Worm (Caenorhabditis elegans) whole organism, L3 larva: Measurements from ENCODE around the gene fbxa-120.

ENCODE experiments used
- ZK546.5 ChIP-seq: sonication (generic microtip); optimal IDR thresholded peaks from 2 replicates; lab custom pipeline; 2017; ENCODE audit warnings: missing biosample characterization, missing genetic modification characterization
- ama-1 ChIP-seq: fragments of 150-350 bp; optimal IDR thresholded peaks from 2 replicates; lab custom pipeline; 2018
- ceh-16 ChIP-seq: sonication (generic microtip); optimal IDR thresholded peaks from 2 replicates; lab custom pipeline; 2017; ENCODE audit warnings: missing biosample characterization, missing genetic modification characterization
- ceh-28 ChIP-seq: fragments of 150-350 bp; optimal IDR thresholded peaks from 2 replicates; lab custom pipeline; 2014; ENCODE audit warnings: missing biosample characterization, missing genetic modification reagents, missing genetic modification characterization
- ceh-82 ChIP-seq: fragments of 150-350 bp; optimal IDR thresholded peaks from 2 replicates; lab custom pipeline; 2014; ENCODE audit warnings: missing biosample characterization, missing genetic modification characterization
- ceh-9 ChIP-seq: sonication (generic microtip); optimal IDR thresholded peaks from 2 replicates; lab custom pipeline; 2018; ENCODE audit warnings: missing biosample characterization, missing genetic modification characterization
- daf-12 ChIP-seq: fragments of 150-350 bp; optimal IDR thresholded peaks from 2 replicates; lab custom pipeline; 2014; ENCODE audit warnings: missing biosample characterization, missing genetic modification reagents, missing genetic modification characterization
- egl-27 ChIP-seq: sonication (generic microtip); optimal IDR thresholded peaks from 4 replicates; lab custom pipeline; 2017; ENCODE audit warnings: missing biosample characterization, missing genetic modification reagents, missing genetic modification characterization
- egl-5 ChIP-seq: fragments of 150-350 bp; optimal IDR thresholded peaks from 2 replicates; lab custom pipeline; 2017; ENCODE audit warnings: missing biosample characterization, missing genetic modification reagents, missing genetic modification characterization, inconsistent platforms
- elt-1 ChIP-seq: fragments of 150-350 bp; optimal IDR thresholded peaks from 2 replicates; lab custom pipeline; 2014; ENCODE audit warnings: missing biosample characterization, missing genetic modification characterization
- elt-2 ChIP-seq: sonication (generic microtip); optimal IDR thresholded peaks from 2 replicates; lab custom pipeline; 2016; ENCODE audit warnings: missing genetic modification reagents, mild to moderate bottlenecking, missing genetic modification characterization, missing compliant biosample characterization
- eor-1 ChIP-seq, 2 experiments: fragments of 150-350 bp; optimal IDR thresholded peaks; 2 replicates each; lab custom pipeline; 2014 to 2018; ENCODE audit warnings: missing biosample characterization in 2 of 2, missing genetic modification characterization in 2 of 2
- fkh-10 ChIP-seq: sonication (generic microtip); optimal IDR thresholded peaks from 2 replicates; lab custom pipeline; 2017; ENCODE audit warnings: missing biosample characterization, missing genetic modification reagents, missing genetic modification characterization
- fkh-2 ChIP-seq: fragments of 150-350 bp; optimal IDR thresholded peaks from 2 replicates; lab custom pipeline; 2014; ENCODE audit warnings: missing biosample characterization, missing genetic modification reagents, missing genetic modification characterization
- fos-1 ChIP-seq: fragments of 150-350 bp; optimal IDR thresholded peaks from 2 replicates; lab custom pipeline; 2014; ENCODE audit warnings: missing biosample characterization, missing genetic modification characterization
- lin-39 ChIP-seq: fragments of 150-350 bp; optimal IDR thresholded peaks from 2 replicates; lab custom pipeline; 2018; ENCODE audit warnings: missing biosample characterization, missing genetic modification reagents, missing genetic modification characterization
- lsy-12 ChIP-seq: sonication (generic microtip); optimal IDR thresholded peaks from 2 replicates; lab custom pipeline; 2016; ENCODE audit warnings: mild to moderate bottlenecking, missing genetic modification characterization, missing compliant biosample characterization
- mdl-1 ChIP-seq: fragments of 150-350 bp; optimal IDR thresholded peaks from 2 replicates; lab custom pipeline; 2014; ENCODE audit warnings: missing biosample characterization, missing genetic modification characterization
- mml-1 ChIP-seq: fragments of 150-350 bp; sonication (generic microtip); optimal IDR thresholded peaks from 3 replicates; lab custom pipeline; 2014; ENCODE audit warnings: missing biosample characterization, missing genetic modification characterization
- nfya-1 ChIP-seq: sonication (generic microtip); optimal IDR thresholded peaks from 2 replicates; lab custom pipeline; 2017; ENCODE audit warnings: missing genetic modification characterization, mild to moderate bottlenecking, missing compliant biosample characterization, antibody characterized with exemption, moderate library complexity; ENCODE audit not compliant: insufficient read depth
- nhr-11 ChIP-seq: fragments of 150-350 bp; optimal IDR thresholded peaks from 2 replicates; lab custom pipeline; 2014; ENCODE audit warnings: missing biosample characterization, missing genetic modification characterization
- nhr-23 ChIP-seq: fragments of 150-350 bp; optimal IDR thresholded peaks from 2 replicates; lab custom pipeline; 2014; ENCODE audit warnings: missing biosample characterization, missing genetic modification reagents, missing genetic modification characterization
- nhr-237 ChIP-seq: fragments of 150-350 bp; optimal IDR thresholded peaks from 2 replicates; lab custom pipeline; 2014; ENCODE audit warnings: missing biosample characterization, missing genetic modification characterization
- nhr-67 ChIP-seq: fragments of 150-350 bp; optimal IDR thresholded peaks from 2 replicates; lab custom pipeline; 2014; ENCODE audit warnings: missing biosample characterization, missing genetic modification characterization
- nhr-76 ChIP-seq: fragments of 150-350 bp; sonication (generic microtip); optimal IDR thresholded peaks from 5 replicates; lab custom pipeline; 2014; ENCODE audit warnings: missing biosample characterization, missing genetic modification characterization
- nhr-77 ChIP-seq: fragments of 150-350 bp; optimal IDR thresholded peaks from 2 replicates; lab custom pipeline; 2014; ENCODE audit warnings: missing biosample characterization, missing genetic modification characterization
- pha-4 ChIP-seq: fragments of 150-350 bp; optimal IDR thresholded peaks from 2 replicates; lab custom pipeline; 2014; ENCODE audit warnings: missing biosample characterization, missing genetic modification reagents, missing genetic modification characterization
- pqm-1 ChIP-seq: fragments of 150-350 bp; optimal IDR thresholded peaks from 2 replicates; lab custom pipeline; 2017; ENCODE audit warnings: missing biosample characterization, missing genetic modification characterization, inconsistent platforms
- sea-2 ChIP-seq: fragments of 150-350 bp; sonication (generic microtip); optimal IDR thresholded peaks from 4 replicates; lab custom pipeline; 2014; ENCODE audit warnings: missing biosample characterization, missing genetic modification reagents, missing genetic modification characterization
- skn-1 ChIP-seq: fragments of 150-350 bp; optimal IDR thresholded peaks from 2 replicates; lab custom pipeline; 2014; ENCODE audit warnings: missing biosample characterization, missing genetic modification characterization
- snpc-4 ChIP-seq: fragments of 150-350 bp; optimal IDR thresholded peaks from 2 replicates; lab custom pipeline; 2014; ENCODE audit warnings: missing biosample characterization, missing genetic modification characterization
- tbx-2 ChIP-seq: sonication (generic microtip); optimal IDR thresholded peaks from 2 replicates; lab custom pipeline; 2016; ENCODE audit warnings: mild to moderate bottlenecking, missing genetic modification characterization, missing compliant biosample characterization
- unc-39 ChIP-seq: sonication (generic microtip); optimal IDR thresholded peaks from 4 replicates; lab custom pipeline; 2017; ENCODE audit warnings: missing biosample characterization, missing genetic modification characterization
- zag-1 ChIP-seq: fragments of 150-350 bp; optimal IDR thresholded peaks from 2 replicates; lab custom pipeline; 2014; ENCODE audit warnings: missing biosample characterization, missing genetic modification characterization
- ztf-11 ChIP-seq: fragments of 150-350 bp; optimal IDR thresholded peaks from 2 replicates; lab custom pipeline; 2014; ENCODE audit warnings: missing biosample characterization, missing genetic modification characterization

The fbxa-120 gene

DNA sequence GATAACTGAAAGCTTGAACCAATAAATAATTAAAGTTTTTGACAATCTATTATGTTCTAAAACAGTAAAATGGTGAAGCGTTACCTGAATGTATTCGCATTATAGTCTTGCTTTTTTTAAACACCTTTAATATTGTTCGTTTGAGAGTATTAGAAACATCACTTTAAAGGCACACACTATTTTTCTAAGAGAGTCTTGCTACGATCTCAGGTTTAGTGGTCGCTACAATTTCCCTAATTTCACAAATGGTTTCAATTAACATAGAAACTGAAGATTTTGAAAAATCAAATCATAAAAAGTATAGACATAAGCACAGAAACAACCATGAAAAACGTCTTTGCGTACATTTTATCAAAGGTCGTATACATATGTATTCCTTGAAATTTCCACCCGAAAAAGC lies 18.1 kb downstream of the fbxa-120 start:
- TF ChIP-seq ceh-28 (tag; lab: Kevin White, UChicago) (no peak), nhr-77 (tag; lab: Kevin White, UChicago) (no peak), egl-27 (tag; lab: Kevin White, UChicago) (no peak), tbx-2 (tag; lab: Kevin White, UChicago) (no peak), nhr-11 (no peak), elt-2 (tag; lab: Kevin White, UChicago) (no peak), nhr-67 (tag; lab: Kevin White, UChicago) (no peak), eor-1 (tag; optimal IDR thresholded peaks at IDR 0.05; lab: Kevin White, UChicago) (no peak), elt-1 (tag; lab: Kevin White, UChicago) (no peak), ceh-82 (tag; lab: Kevin White, UChicago) (no peak), ceh-16 (tag; lab: Kevin White, UChicago) (no peak)

ce11 chrX:17324954-17325353 lies 22.4 kb downstream of the fbxa-120 start:
- TF ChIP-seq lsy-12 (no peak), egl-5 (no peak), fos-1 (tag; lab: Kevin White, UChicago) (no peak), ZK546.5 (no peak), mdl-1 (tag; lab: Kevin White, UChicago) (no peak), unc-39 (tag; lab: Kevin White, UChicago) (no peak), lin-39 (tag; lab: Kevin White, UChicago) (no peak), fkh-10 (GFP tag; lab: Kevin White, UChicago) (no peak), nfya-1 (tag; lab: Kevin White, UChicago) (no peak), mml-1 (tag; lab: Kevin White, UChicago) (no peak), snpc-4 (tag; lab: Kevin White, UChicago) (no peak), nhr-23 (tag; lab: Kevin White, UChicago) (no peak), pha-4 (tag; lab: Kevin White, UChicago) (no peak), nhr-237 (tag; lab: Kevin White, UChicago) (no peak), ama-1 (lab: Kevin White, UChicago) (no peak)

- TF ChIP-seq fkh-10 (GFP tag; lab: Kevin White, UChicago) = peak; percentile 10
- no peak for TF ChIP-seq zag-1 (tag; lab: Kevin White, UChicago)
- TF ChIP-seq mml-1 (tag; lab: Kevin White, UChicago) = no peak
- no peak for TF ChIP-seq ceh-9 (tag; lab: Kevin White, UChicago)
Measured at ce11 chrX:17327226-17327625, 24.7 kb downstream of the fbxa-120 start.

ce11 chrX:17329075-17329474 lies 26.6 kb downstream of the fbxa-120 start:
- peak; percentile 24 for TF ChIP-seq elt-2 (tag; lab: Kevin White, UChicago)
- no peak for TF ChIP-seq fkh-2

ce11 chrX:17330574-17330973 lies 28.1 kb downstream of the fbxa-120 start:
- TF ChIP-seq ceh-9 (tag; lab: Kevin White, UChicago) = no peak
- peak; percentile 49 for TF ChIP-seq pha-4 (tag; lab: Kevin White, UChicago)
- no peak for TF ChIP-seq ZK546.5
- TF ChIP-seq snpc-4 (tag; lab: Kevin White, UChicago) = no peak
- TF ChIP-seq pqm-1 (tag; lab: Kevin White, UChicago) = no peak

- TF ChIP-seq eor-1 (tag; optimal IDR thresholded peaks at IDR 0.05; lab: Kevin White, UChicago) (no peak), daf-12 (tag; lab: Kevin White, UChicago) (no peak), ztf-11 (no peak), nhr-76 (tag; lab: Kevin White, UChicago) (no peak), fkh-2 (no peak), sea-2 (GFP tag; lab: Kevin White, UChicago) (no peak), nhr-23 (tag; lab: Kevin White, UChicago) (no peak), ceh-82 (tag; lab: Kevin White, UChicago) (no peak), elt-2 (tag; lab: Kevin White, UChicago) (no peak), fkh-10 (GFP tag; lab: Kevin White, UChicago) (no peak), skn-1 (tag; lab: Kevin White, UChicago) (no peak), ZK546.5 (no peak), lsy-12 (no peak), mdl-1 (tag; lab: Kevin White, UChicago) (no peak)
Measured at ce11 chrX:17333752-17334151, 31.2 kb downstream of the fbxa-120 start, which contains the start of gene C53C11.5. C53C11.5 (plus strand) TSS chrX:17334052.
